Fruit fly (Drosophila melanogaster) Kc167 (cell line): ENCODE data around the gene Nrx-IV.

Experiments
- h ChIP-seq: fragments of >200 bp; optimal IDR thresholded peaks from 3 replicates; lab custom pipeline; 2018; ENCODE audit warnings: missing external identifiers
- psq ChIP-seq: fragments of >200 bp; optimal IDR thresholded peaks from 2 replicates; lab custom pipeline; 2017; ENCODE audit warnings: missing external identifiers

- no peak for TF ChIP-seq h
- TF ChIP-seq psq (lab: Kevin White, UChicago) = no peak
Observed at dm6 chr3L:12139232-12139698, 7.1 kb upstream of the Nrx-IV start.
